Worm (Caenorhabditis elegans) whole organism, L3 larva: ENCODE measurements around the gene F37B4.15.

Experiments used
- R02D3.7 ChIP-seq: fragments of 150-350 bp; optimal IDR thresholded peaks from 2 replicates; lab custom pipeline; 2014; ENCODE audit warnings: missing biosample characterization, missing genetic modification characterization
- daf-12 ChIP-seq: fragments of 150-350 bp; optimal IDR thresholded peaks from 2 replicates; lab custom pipeline; 2014; ENCODE audit warnings: missing biosample characterization, missing genetic modification reagents, missing genetic modification characterization
- mdl-1 ChIP-seq: fragments of 150-350 bp; optimal IDR thresholded peaks from 2 replicates; lab custom pipeline; 2014; ENCODE audit warnings: missing biosample characterization, missing genetic modification characterization
- nhr-11 ChIP-seq: fragments of 150-350 bp; optimal IDR thresholded peaks from 2 replicates; lab custom pipeline; 2014; ENCODE audit warnings: missing biosample characterization, missing genetic modification characterization
- nhr-77 ChIP-seq: fragments of 150-350 bp; optimal IDR thresholded peaks from 2 replicates; lab custom pipeline; 2014; ENCODE audit warnings: missing biosample characterization, missing genetic modification characterization

Gene F37B4.15

DNA sequence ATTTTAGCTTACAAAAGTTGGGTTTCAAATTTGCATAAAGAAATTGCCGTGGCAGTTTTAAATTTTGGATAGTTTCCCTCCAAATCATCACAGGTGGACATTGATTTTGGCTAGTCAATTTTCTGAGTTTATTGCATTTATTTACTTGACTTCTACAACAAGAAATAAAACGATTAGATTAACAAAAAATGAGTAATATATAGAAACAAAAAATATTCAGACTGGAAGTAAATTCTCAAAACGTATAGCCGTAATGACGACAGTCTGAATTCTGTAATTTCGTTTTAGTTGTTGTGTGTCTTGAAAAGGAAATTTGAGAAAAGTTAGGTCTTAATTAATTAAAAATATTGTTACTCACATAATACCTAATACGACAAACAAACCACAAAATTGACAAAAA, 46.5 kb downstream of the F37B4.15 start, which contains the start of gene srw-141:
srw-141 (minus strand) TSS at position 101 of the 400 bp plus-strand sequence.
- no peak for TF ChIP-seq nhr-11
- no peak for TF ChIP-seq daf-12 (tag; lab: Kevin White, UChicago)
- TF ChIP-seq mdl-1 (tag; lab: Kevin White, UChicago), result no peak
- no peak for TF ChIP-seq R02D3.7 (tag; lab: Kevin White, UChicago)
- TF ChIP-seq nhr-77, result no peak

DNA sequence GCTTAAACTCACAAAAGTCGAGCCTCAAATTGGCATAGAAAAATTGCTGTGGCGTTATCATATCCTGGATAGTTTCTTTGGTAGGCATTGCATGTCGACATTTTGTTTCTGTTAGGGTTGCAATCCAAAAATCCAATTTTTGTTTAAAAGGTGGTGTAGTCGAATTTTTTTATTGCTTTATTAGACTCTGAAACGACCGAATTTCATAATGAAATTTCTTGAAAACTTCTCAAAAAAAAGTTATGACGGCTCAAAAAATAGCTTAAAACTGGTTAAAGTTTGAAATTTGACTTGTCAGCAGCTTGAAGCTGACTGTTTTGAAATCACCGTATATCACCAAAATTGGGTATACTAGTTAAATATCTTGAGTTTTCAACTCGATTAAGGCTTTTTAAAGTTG, 49.4 kb downstream of the F37B4.15 start, which contains the start of gene srw-143:
srw-143 (minus strand) TSS at position 101 of the 400 bp plus-strand sequence.
- no peak for TF ChIP-seq daf-12 (tag; lab: Kevin White, UChicago)
- TF ChIP-seq, all 47 proteins: peak for 0
